Fruit fly (Drosophila melanogaster): ENCODE measurements around the gene Ser.

DNA sequence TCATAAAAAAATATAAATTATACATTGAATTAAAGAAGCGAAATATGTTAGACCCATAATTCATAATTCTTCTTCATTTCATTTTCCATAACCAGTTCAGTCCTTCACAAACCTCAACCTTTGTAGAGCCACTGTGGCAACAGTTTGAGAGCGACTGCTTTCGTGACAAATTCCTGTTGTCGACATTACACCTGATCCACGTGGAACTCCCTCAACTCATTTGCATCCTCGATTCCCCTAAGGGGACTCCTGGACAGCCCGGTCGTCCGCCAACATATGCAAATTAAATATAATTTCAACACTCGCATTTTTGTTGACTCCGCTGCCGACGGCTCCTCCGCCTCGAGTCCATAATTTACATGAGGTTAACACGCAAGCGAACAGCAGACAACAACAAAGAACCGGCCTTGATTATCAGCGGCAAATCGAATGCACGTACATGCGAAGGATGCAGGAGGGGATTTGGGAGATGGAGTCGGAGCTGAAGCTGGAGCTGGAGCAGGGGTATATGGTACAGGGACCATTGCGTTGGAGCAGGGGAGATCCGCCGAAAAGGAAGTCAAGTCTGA is 32.1 kb upstream of the Ser start:
- TF ChIP-seq Dll (optimal IDR thresholded peaks at IDR 0.05): no peak
- no peak for TF ChIP-seq psq (optimal IDR thresholded peaks at IDR 0.05)
- no peak for TF ChIP-seq usp (GFP tag; optimal IDR thresholded peaks at IDR 0.05)
- TF ChIP-seq pan (optimal IDR thresholded peaks at IDR 0.05): no peak
- TF ChIP-seq EcR (GFP tag; optimal IDR thresholded peaks at IDR 0.05): no peak
